Fruit fly (Drosophila melanogaster): ENCODE measurements around the gene hoe1.

hoe1 gene

DNA sequence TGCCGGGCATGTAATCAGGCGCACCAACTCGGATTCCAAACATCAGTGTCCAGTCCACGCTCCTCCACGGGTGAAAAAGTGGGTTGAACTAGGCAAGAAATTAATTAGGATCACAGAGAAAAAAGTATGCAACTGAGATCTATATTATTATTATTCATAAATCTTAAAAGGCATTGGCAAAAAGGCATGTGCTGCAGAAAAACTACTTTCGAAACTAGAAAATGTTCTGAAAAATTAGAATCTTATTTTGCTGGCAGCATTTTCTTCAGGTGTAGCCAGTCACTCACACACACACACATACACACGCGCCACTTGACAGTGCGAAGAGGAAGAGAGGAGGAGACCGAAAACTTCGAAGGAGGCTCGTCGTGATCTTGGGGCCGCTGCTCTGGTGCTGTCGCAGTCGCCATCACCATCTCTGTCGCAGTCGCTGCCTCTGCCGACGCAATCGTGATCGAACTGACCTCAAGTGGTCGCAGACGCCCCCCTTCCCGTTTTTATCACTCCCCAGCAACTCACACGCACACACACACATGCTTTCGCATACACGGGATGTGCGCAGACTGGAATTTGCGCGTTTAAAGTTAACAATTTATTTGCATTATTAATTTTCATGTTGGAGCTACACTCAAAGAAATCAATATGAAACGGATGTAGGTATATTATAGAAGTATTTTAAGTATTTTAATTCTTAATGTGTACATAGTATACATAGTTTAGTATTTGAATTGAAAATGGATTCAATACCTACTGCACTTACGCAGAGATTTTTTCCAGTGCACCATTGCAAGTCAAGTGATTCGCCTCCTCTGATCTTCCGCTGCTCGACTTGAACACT, 44.6 kb downstream of the hoe1 start (continued):
- TF ChIP-seq Bgb (GFP tag; IDR thresholded peaks at IDR 0.05; ENCODE audit: partially characterized antibody) = no peak
- no peak for TF ChIP-seq dan (GFP tag; IDR thresholded peaks at IDR 0.05)
- TF ChIP-seq NFAT (GFP tag; IDR thresholded peaks at IDR 0.05) = peak; percentile 55; the same call in 1 of the 2 replicates
- TF ChIP-seq sens-2 (GFP tag; IDR thresholded peaks at IDR 0.05) = peak; percentile 50; the same call in 1 of the 2 replicates
- TF ChIP-seq CG17612 (GFP tag; IDR thresholded peaks at IDR 0.05) = peak; percentile 61
- no peak for TF ChIP-seq exex (tag; optimal IDR thresholded peaks at IDR 0.05)
- TF ChIP-seq CG6791 (GFP tag; IDR thresholded peaks at IDR 0.05; ENCODE audit: partially characterized antibody) = no peak
- peak; percentile 57; the same call in 1 of the 3 replicates for TF ChIP-seq so (GFP tag; IDR thresholded peaks at IDR 0.05)
- TF ChIP-seq pho (GFP tag; optimal IDR thresholded peaks at IDR 0.05) = no peak
- no peak for TF ChIP-seq D (optimal IDR thresholded peaks at IDR 0.05)
- TF ChIP-seq D (GFP tag; optimal IDR thresholded peaks at IDR 0.05) = no peak
- TF ChIP-seq CG17385 (GFP tag; optimal IDR thresholded peaks at IDR 0.05) = peak; percentile 11
- no peak for TF ChIP-seq CG7786 (GFP tag; optimal IDR thresholded peaks at IDR 0.05)
- peak; percentile 36; the same call in 1 of the 3 replicates for TF ChIP-seq CG2199 (GFP tag; IDR thresholded peaks at IDR 0.05)
- peak; percentile 63 for TF ChIP-seq Ssrp (tag; optimal IDR thresholded peaks at IDR 0.05)
- TF ChIP-seq gfzf (GFP tag; optimal IDR thresholded peaks at IDR 0.05) = no peak
- peak; percentile 33 for TF ChIP-seq HLH54F (GFP tag; optimal IDR thresholded peaks at IDR 0.05)
- peak; percentile 41 for TF ChIP-seq CG4404 (GFP tag; IDR thresholded peaks at IDR 0.05)
- peak; percentile 50 for TF ChIP-seq CG8388 (GFP tag; optimal IDR thresholded peaks at IDR 0.05)
- no peak for TF ChIP-seq CG10565 (GFP tag; optimal IDR thresholded peaks at IDR 0.05)
- TF ChIP-seq CG10543 (GFP tag; optimal IDR thresholded peaks at IDR 0.05) = no peak
- no peak for TF ChIP-seq CG11398 (GFP tag; optimal IDR thresholded peaks at IDR 0.05)
- peak; percentile 38; the same call in 1 of the 2 replicates for TF ChIP-seq CG6272 (GFP tag; IDR thresholded peaks at IDR 0.05)
- no peak for TF ChIP-seq btn (GFP tag; optimal IDR thresholded peaks at IDR 0.05)
- peak; percentile 71 for TF ChIP-seq CG10366 (GFP tag; IDR thresholded peaks at IDR 0.05)
- no peak for TF ChIP-seq CG4282 (GFP tag; optimal IDR thresholded peaks at IDR 0.05)
- TF ChIP-seq CG14441 (GFP tag; IDR thresholded peaks at IDR 0.05) = peak; percentile 77
- 0 out of 2 replicates have a peak, but pooled peaks have one; percentile 11 for TF ChIP-seq cas (GFP tag; IDR thresholded peaks at IDR 0.05)
- peak; percentile 51; the same call in 1 of the 2 replicates for TF ChIP-seq Rx (GFP tag; IDR thresholded peaks at IDR 0.05)
- no peak for TF ChIP-seq CG6765 (GFP tag; optimal IDR thresholded peaks at IDR 0.05)
- TF ChIP-seq CG1647 (GFP tag; optimal IDR thresholded peaks at IDR 0.05) = no peak
- TF ChIP-seq Hr51 (GFP tag; optimal IDR thresholded peaks at IDR 0.05) = peak in 1 of 2 experiments; percentile 72
- TF ChIP-seq sim (GFP tag; IDR thresholded peaks at IDR 0.05) = no peak
- no peak for TF ChIP-seq pb (GFP tag; optimal IDR thresholded peaks at IDR 0.05)
- no peak for TF ChIP-seq ERR (GFP tag; optimal IDR thresholded peaks at IDR 0.05)
- no peak for TF ChIP-seq bowl (GFP tag; IDR thresholded peaks at IDR 0.05)
- TF ChIP-seq Sry-β (GFP tag; optimal IDR thresholded peaks at IDR 0.05) = no peak
- TF ChIP-seq CG14667 (GFP tag; IDR thresholded peaks at IDR 0.05) = peak; percentile 63
- peak; percentile 68 for TF ChIP-seq sob (GFP tag; IDR thresholded peaks at IDR 0.05)
- peak; percentile 87 for TF ChIP-seq lbe (GFP tag; optimal IDR thresholded peaks at IDR 0.05)
- peak; percentile 30 for TF ChIP-seq CG33213 (GFP tag; optimal IDR thresholded peaks at IDR 0.05)
- no peak for TF ChIP-seq eve (GFP tag; optimal IDR thresholded peaks at IDR 0.05)
- TF ChIP-seq BEAF-32 (GFP tag; optimal IDR thresholded peaks at IDR 0.05) = no peak
- peak; percentile 58 for TF ChIP-seq tio (GFP tag; optimal IDR thresholded peaks at IDR 0.05)
- TF ChIP-seq tx (GFP tag; optimal IDR thresholded peaks at IDR 0.05) = no peak
- TF ChIP-seq CG31441 (GFP tag; IDR thresholded peaks at IDR 0.05) = peak; percentile 52
- peak; percentile 32 for TF ChIP-seq wor (GFP tag; IDR thresholded peaks at IDR 0.05)
- TF ChIP-seq mld (GFP tag; IDR thresholded peaks at IDR 0.05; ENCODE audit: partially characterized antibody) = no peak
- no peak; the same call in 1 of the 2 replicates for TF ChIP-seq rib (GFP tag; IDR thresholded peaks at IDR 0.05)
- peak; percentile 7 for TF ChIP-seq shn (GFP tag; optimal IDR thresholded peaks at IDR 0.05)

All from whole organism, embryonic.